Fruit fly (Drosophila melanogaster): ENCODE data around the gene Pfdn2.

- TF ChIP-seq Dll (optimal IDR thresholded peaks at IDR 0.05) (peak; percentile 22), pan (optimal IDR thresholded peaks at IDR 0.05) (no peak), EcR (GFP tag; optimal IDR thresholded peaks at IDR 0.05) (no peak), CG8478 (optimal IDR thresholded peaks at IDR 0.05) (no peak), psq (optimal IDR thresholded peaks at IDR 0.05) (no peak)
These were observed 44.6 kb upstream of the Pfdn2 start for dm6 chr3L:11118627-11119395.

Data from whole organism.